Fruit fly (Drosophila melanogaster) whole organism, embryonic: ENCODE results near the gene fz.

ENCODE experiments used
- CG10321 ChIP-seq: fragments of 200-800 bp; sonication (Bioruptor generic); IDR thresholded peaks from 2 replicates; pipeline ENCODE4 v1.3.6; 2022; ENCODE audit warnings: missing biosample characterization, missing genetic modification characterization
- CG11504 ChIP-seq: fragments of 200-800 bp; sonication (Bioruptor generic); optimal IDR thresholded peaks from 3 replicates; lab custom pipeline; 2019; ENCODE audit warnings: missing biosample characterization, mild to moderate bottlenecking, missing genetic modification characterization, moderate library complexity
- CG12071 ChIP-seq: fragments of 200-800 bp; sonication (Bioruptor generic); optimal IDR thresholded peaks from 3 replicates; lab custom pipeline; 2018; ENCODE audit warnings: missing biosample characterization, mild to moderate bottlenecking, missing genetic modification characterization
- CG14050 ChIP-seq: fragments of 200-800 bp; sonication (Bioruptor generic); IDR thresholded peaks from 3 replicates; pipeline ENCODE4 v1.3.6; 2022; ENCODE audit warnings: missing biosample characterization, missing genetic modification characterization
- CG14710 ChIP-seq: fragments of 200-800 bp; sonication (Bioruptor generic); optimal IDR thresholded peaks from 3 replicates; lab custom pipeline; 2019; ENCODE audit warnings: missing biosample characterization, mild to moderate bottlenecking, missing genetic modification characterization, moderate library complexity
- CG14965 ChIP-seq: fragments of 200-800 bp; sonication (Bioruptor generic); optimal IDR thresholded peaks from 2 replicates; lab custom pipeline; 2016; ENCODE audit warnings: missing biosample characterization, missing genetic modification characterization, borderline replicate concordance
- CG1647 ChIP-seq: fragments of 200-800 bp; sonication (Bioruptor generic); optimal IDR thresholded peaks from 3 replicates; lab custom pipeline; 2016; ENCODE audit warnings: missing biosample characterization, missing genetic modification characterization
- CG16779 ChIP-seq: fragments of 200-800 bp; sonication (Bioruptor generic); IDR thresholded peaks from 2 replicates; pipeline ENCODE4 v1.3.6; 2022; ENCODE audit warnings: missing biosample characterization, missing genetic modification characterization
- CG17186 ChIP-seq: fragments of 200-800 bp; sonication (Bioruptor generic); optimal IDR thresholded peaks from 3 replicates; lab custom pipeline; 2017; ENCODE audit warnings: missing biosample characterization, missing genetic modification reagents, missing genetic modification characterization
- CG17802 ChIP-seq: fragments of 200-800 bp; sonication (Bioruptor generic); optimal IDR thresholded peaks from 2 replicates; lab custom pipeline; 2018; ENCODE audit warnings: missing biosample characterization, mild to moderate bottlenecking, missing genetic modification characterization, moderate library complexity
- CG31388 ChIP-seq: fragments of 200-800 bp; sonication (Bioruptor generic); optimal IDR thresholded peaks from 2 replicates; lab custom pipeline; 2016; ENCODE audit warnings: missing biosample characterization, missing genetic modification characterization
- CG34224 ChIP-seq: fragments of 200-800 bp; sonication (Bioruptor generic); IDR thresholded peaks from 3 replicates; pipeline ENCODE4 v1.3.6; 2022; ENCODE audit warnings: missing biosample characterization, missing genetic modification characterization; ENCODE audit not compliant: partially characterized antibody
- CG34376 ChIP-seq: fragments of 200-800 bp; sonication (Bioruptor generic); optimal IDR thresholded peaks from 2 replicates; lab custom pipeline; 2018; ENCODE audit warnings: missing biosample characterization, mild to moderate bottlenecking, missing genetic modification characterization
- CG4360 ChIP-seq: fragments of 200-800 bp; sonication (Bioruptor generic); IDR thresholded peaks from 2 replicates; pipeline ENCODE4 v1.3.6; 2022; ENCODE audit warnings: missing biosample characterization, missing genetic modification characterization
- CG4707 ChIP-seq: fragments of 200-800 bp; sonication (Bioruptor generic); optimal IDR thresholded peaks from 2 replicates; lab custom pipeline; 2018; ENCODE audit warnings: missing biosample characterization, mild to moderate bottlenecking, missing genetic modification characterization, moderate library complexity
- CG5953 ChIP-seq: fragments of 200-800 bp; sonication (Bioruptor generic); IDR thresholded peaks from 2 replicates; pipeline ENCODE4 v1.3.6; 2022; ENCODE audit warnings: missing biosample characterization, missing genetic modification characterization
- CG6813 ChIP-seq: fragments of 200-800 bp; sonication (Bioruptor generic); optimal IDR thresholded peaks from 2 replicates; lab custom pipeline; 2017; ENCODE audit warnings: missing biosample characterization, missing genetic modification characterization, mild to moderate bottlenecking, moderate library complexity, missing genetic modification reagents
- CG8089 ChIP-seq: fragments of 200-800 bp; sonication (Bioruptor generic); optimal IDR thresholded peaks from 3 replicates; lab custom pipeline; 2016; ENCODE audit warnings: missing biosample characterization, missing genetic modification characterization
- CG8290 ChIP-seq, 3 experiments: fragments of 200-800 bp; sonication (Bioruptor generic); optimal IDR thresholded peaks; 2 replicates each; lab custom pipeline; 2016 to 2019; ENCODE audit warnings: missing biosample characterization in 3 of 3, missing genetic modification characterization in 3 of 3, mild to moderate bottlenecking in 2 of 3, moderate library complexity in 1 of 3
- CG9932 ChIP-seq: fragments of 200-800 bp; sonication (Bioruptor generic); IDR thresholded peaks from 2 replicates; pipeline ENCODE4 v1.3.6; 2022; ENCODE audit warnings: missing biosample characterization, missing genetic modification characterization
- Dbx ChIP-seq: fragments of 200-800 bp; sonication (Bioruptor generic); IDR thresholded peaks from 3 replicates; pipeline ENCODE4 v1.3.6; 2022; ENCODE audit warnings: missing biosample characterization, missing genetic modification characterization
- Gsc ChIP-seq: fragments of 200-800 bp; sonication (Bioruptor generic); IDR thresholded peaks from 2 replicates; pipeline ENCODE4 v1.3.6; 2022; ENCODE audit warnings: missing biosample characterization, missing genetic modification characterization
- MBD-R2 ChIP-seq: fragments of 200-800 bp; sonication (Bioruptor generic); IDR thresholded peaks from 2 replicates; pipeline ENCODE4 v1.3.6; 2022; ENCODE audit warnings: missing biosample characterization, missing genetic modification characterization
- NC2β ChIP-seq: fragments of 200-800 bp; sonication (Bioruptor generic); optimal IDR thresholded peaks from 2 replicates; lab custom pipeline; 2016; ENCODE audit warnings: missing biosample characterization, missing genetic modification characterization
- NK7.1 ChIP-seq: fragments of 200-800 bp; sonication (Bioruptor generic); optimal IDR thresholded peaks from 3 replicates; lab custom pipeline; 2016; ENCODE audit warnings: missing biosample characterization, missing genetic modification characterization
- Opbp ChIP-seq: fragments of 200-800 bp; sonication (Bioruptor generic); IDR thresholded peaks from 3 replicates; pipeline ENCODE4 v1.3.6; 2022; ENCODE audit warnings: missing biosample characterization, missing genetic modification characterization; ENCODE audit not compliant: partially characterized antibody
- Ptx1 ChIP-seq: fragments of 200-800 bp; sonication (Bioruptor generic); IDR thresholded peaks from 2 replicates; pipeline ENCODE4 v1.3.6; 2022; ENCODE audit warnings: missing biosample characterization, missing genetic modification characterization
- Rfx ChIP-seq: fragments of 200-800 bp; sonication (Bioruptor generic); IDR thresholded peaks from 2 replicates; pipeline ENCODE4 v1.3.6; 2022; ENCODE audit warnings: missing biosample characterization, missing genetic modification characterization
- Sox102F ChIP-seq: fragments of 200-800 bp; sonication (Bioruptor generic); optimal IDR thresholded peaks from 2 replicates; lab custom pipeline; 2018; ENCODE audit warnings: missing biosample characterization, mild to moderate bottlenecking, missing genetic modification characterization, moderate library complexity
- Taf1 ChIP-seq: fragments of 200-800 bp; sonication (Bioruptor generic); IDR thresholded peaks from 2 replicates; pipeline ENCODE4 v1.3.6; 2022; ENCODE audit warnings: missing biosample characterization, missing genetic modification characterization
- Xbp1 ChIP-seq: fragments of 200-800 bp; sonication (Bioruptor generic); optimal IDR thresholded peaks from 3 replicates; lab custom pipeline; 2016; ENCODE audit warnings: missing biosample characterization, mild to moderate bottlenecking, missing genetic modification characterization
- ara ChIP-seq: fragments of 200-800 bp; sonication (Bioruptor generic); IDR thresholded peaks from 2 replicates; pipeline ENCODE4 v1.3.6; 2022; ENCODE audit warnings: missing biosample characterization, missing genetic modification characterization
- ash1 ChIP-seq: fragments of 200-800 bp; sonication (Bioruptor generic); optimal IDR thresholded peaks from 2 replicates; lab custom pipeline; 2018; ENCODE audit warnings: missing biosample characterization, mild to moderate bottlenecking, missing genetic modification characterization
- dmrt11E ChIP-seq: fragments of 200-800 bp; sonication (Bioruptor generic); optimal IDR thresholded peaks from 3 replicates; lab custom pipeline; 2018; ENCODE audit warnings: missing biosample characterization, mild to moderate bottlenecking, missing genetic modification characterization, moderate library complexity
- dpn ChIP-seq, 2 experiments: fragments of 200-800 bp; sonication (Bioruptor generic); optimal IDR thresholded peaks; 3 replicates each; lab custom pipeline; 2016; ENCODE audit warnings: missing biosample characterization in 2 of 2, missing genetic modification characterization in 2 of 2
- ems ChIP-seq: fragments of 200-800 bp; sonication (Bioruptor generic); optimal IDR thresholded peaks from 3 replicates; lab custom pipeline; 2016; ENCODE audit warnings: missing biosample characterization, missing genetic modification characterization
- gcm2 ChIP-seq: fragments of 200-800 bp; sonication (Bioruptor generic); optimal IDR thresholded peaks from 2 replicates; lab custom pipeline; 2016; ENCODE audit warnings: missing biosample characterization, missing genetic modification characterization
- hb ChIP-seq: fragments of 200-800 bp; sonication (Bioruptor generic); IDR thresholded peaks from 3 replicates; pipeline ENCODE4 v1.3.6; 2022; ENCODE audit warnings: missing biosample characterization, missing genetic modification characterization; ENCODE audit not compliant: partially characterized antibody
- lmd ChIP-seq: fragments of 200-800 bp; sonication (Bioruptor generic); IDR thresholded peaks from 2 replicates; pipeline ENCODE4 v1.3.6; 2022; ENCODE audit warnings: missing biosample characterization, missing genetic modification characterization
- maf-S ChIP-seq: fragments of 200-800 bp; sonication (Bioruptor generic); optimal IDR thresholded peaks from 2 replicates; lab custom pipeline; 2016; ENCODE audit warnings: missing biosample characterization, missing genetic modification characterization
- mirr ChIP-seq: fragments of 200-800 bp; sonication (Bioruptor generic); optimal IDR thresholded peaks from 3 replicates; lab custom pipeline; 2018; ENCODE audit warnings: missing biosample characterization, mild to moderate bottlenecking, missing genetic modification characterization
- onecut ChIP-seq: fragments of 200-800 bp; sonication (Bioruptor generic); IDR thresholded peaks from 2 replicates; pipeline ENCODE4 v1.3.6; 2022; ENCODE audit warnings: missing biosample characterization, missing genetic modification characterization
- pzg ChIP-seq: fragments of 200-800 bp; sonication (Bioruptor generic); optimal IDR thresholded peaks from 3 replicates; lab custom pipeline; 2018; ENCODE audit warnings: missing biosample characterization, mild to moderate bottlenecking, missing genetic modification characterization, moderate library complexity
- ranshi ChIP-seq: fragments of 200-800 bp; sonication (Bioruptor generic); IDR thresholded peaks from 2 replicates; pipeline ENCODE4 v1.3.6; 2022; ENCODE audit warnings: missing biosample characterization, missing genetic modification characterization
- run ChIP-seq: fragments of 200-800 bp; sonication (Bioruptor generic); optimal IDR thresholded peaks from 3 replicates; lab custom pipeline; 2018; ENCODE audit warnings: missing biosample characterization, mild to moderate bottlenecking, missing genetic modification characterization
- salm ChIP-seq: fragments of 200-800 bp; sonication (Bioruptor generic); optimal IDR thresholded peaks from 2 replicates; lab custom pipeline; 2018; ENCODE audit warnings: missing biosample characterization, mild to moderate bottlenecking, missing genetic modification characterization
- sim ChIP-seq: fragments of 200-800 bp; sonication (Bioruptor generic); IDR thresholded peaks from 2 replicates; pipeline ENCODE4 v1.3.6; 2022; ENCODE audit warnings: missing biosample characterization, missing genetic modification characterization
- tap ChIP-seq: fragments of 200-800 bp; optimal IDR thresholded peaks from 3 replicates; lab custom pipeline; 2019; ENCODE audit warnings: missing biosample characterization, mild to moderate bottlenecking, missing genetic modification characterization, moderate library complexity
- tgo ChIP-seq: fragments of 200-800 bp; sonication (Bioruptor generic); IDR thresholded peaks from 3 replicates; pipeline ENCODE4 v1.3.6; 2022; ENCODE audit warnings: missing biosample characterization, missing genetic modification characterization
- tna ChIP-seq: fragments of 200-800 bp; sonication (Bioruptor generic); IDR thresholded peaks from 2 replicates; pipeline ENCODE4 v1.3.6; 2022; ENCODE audit warnings: missing biosample characterization, missing genetic modification characterization; ENCODE audit not compliant: partially characterized antibody
- wek ChIP-seq: fragments of 200-800 bp; sonication (Bioruptor generic); optimal IDR thresholded peaks from 3 replicates; lab custom pipeline; 2018; ENCODE audit warnings: missing biosample characterization, mild to moderate bottlenecking, missing genetic modification characterization, moderate library complexity

fz gene

dm6 chr3L:14343344-14343972 lies 69.3 kb downstream of the fz start (continued):
- TF ChIP-seq Opbp (GFP tag; lab: Robert Waterston, UW) (no peak), run (tag; lab: Kevin White, UChicago) (no peak), Taf1 (GFP tag; lab: Robert Waterston, UW) (no peak), Ptx1 (peak; percentile 32; the same call in 1 of the 2 replicates), CG17186 (GFP tag; lab: Kevin White, UChicago) (no peak), Dbx (GFP tag; lab: Robert Waterston, UW) (no peak), CG17802 (tag; lab: Kevin White, UChicago) (no peak), tgo (GFP tag; lab: Robert Waterston, UW) (no peak), Gsc (no peak), CG1647 (no peak), ranshi (GFP tag; lab: Robert Waterston, UW) (no peak), CG6813 (GFP tag; lab: Kevin White, UChicago) (peak; percentile 4), Xbp1 (GFP tag; lab: Kevin White, UChicago) (no peak), CG12071 (no peak), salm (tag; lab: Kevin White, UChicago) (no peak), Sox102F (GFP tag; lab: Kevin White, UChicago) (peak; percentile 43), CG34376 (GFP tag; lab: Kevin White, UChicago) (no peak), MBD-R2 (GFP tag; lab: Robert Waterston, UW) (no peak), dmrt11E (tag; lab: Kevin White, UChicago) (no peak), sim (GFP tag; lab: Robert Waterston, UW) (no peak), maf-S (no peak), CG16779 (no peak), CG14710 (no peak), CG11504 (tag; lab: Kevin White, UChicago) (peak; percentile 61), CG14965 (no peak), Rfx (GFP tag; lab: Robert Waterston, UW) (no peak), CG8290 (GFP tag; optimal IDR thresholded peaks at IDR 0.05; lab: Kevin White, UChicago) (no peak), CG8290 (tag; optimal IDR thresholded peaks at IDR 0.05; lab: Kevin White, UChicago) (no peak), CG5953 (no peak), CG4360 (GFP tag; lab: Robert Waterston, UW) (no peak), CG8089 (GFP tag; lab: Kevin White, UChicago) (no peak), lmd (GFP tag; lab: Robert Waterston, UW) (no peak), CG10321 (GFP tag; lab: Robert Waterston, UW) (no peak), hb (GFP tag; lab: Robert Waterston, UW) (no peak), gcm2 (GFP tag; lab: Kevin White, UChicago) (no peak), onecut (no peak), ara (no peak), NK7.1 (GFP tag; lab: Kevin White, UChicago) (no peak), CG9932 (GFP tag; lab: Robert Waterston, UW) (no peak), ash1 (GFP tag; lab: Kevin White, UChicago) (no peak), tap (tag; lab: Kevin White, UChicago) (peak; percentile 19), ems (GFP tag; lab: Kevin White, UChicago) (no peak), pzg (no peak), dpn (GFP tag; optimal IDR thresholded peaks at IDR 0.05; lab: Kevin White, UChicago) (no peak), CG31388 (GFP tag; lab: Kevin White, UChicago) (no peak), CG34224 (GFP tag; lab: Robert Waterston, UW) (no peak), CG4707 (GFP tag; lab: Kevin White, UChicago) (no peak), wek (GFP tag; lab: Kevin White, UChicago) (no peak), CG14050 (GFP tag; lab: Robert Waterston, UW) (no peak), mirr (no peak), NC2β (GFP tag; lab: Kevin White, UChicago) (no peak), tna (GFP tag; lab: Robert Waterston, UW) (no peak)
